Fruit fly (Drosophila melanogaster): Measurements from ENCODE around the gene CG34277.

CG34277 gene

dm6 chr3R:5412987-5413386 lies 43.6 kb downstream of the CG34277 start (continued):
- TF ChIP-seq CoRest (tag; optimal IDR thresholded peaks at IDR 0.05) (peak; percentile 58), C15 (GFP tag; IDR thresholded peaks at IDR 0.05) (0 out of 3 replicates have a peak, but pooled peaks have one; percentile 33), Hsf (GFP tag; optimal IDR thresholded peaks at IDR 0.05) (peak; percentile 52), CG6765 (GFP tag; optimal IDR thresholded peaks at IDR 0.05) (peak; percentile 45), Fer3 (tag; optimal IDR thresholded peaks at IDR 0.05) (peak; percentile 45), CG12219 (GFP tag; optimal IDR thresholded peaks at IDR 0.05) (no peak), Ada2b (GFP tag; IDR thresholded peaks at IDR 0.05) (no peak), Kr (GFP tag; optimal IDR thresholded peaks at IDR 0.05) (no peak), fd3F (GFP tag; optimal IDR thresholded peaks at IDR 0.05) (peak; percentile 25), CG18476 (GFP tag; optimal IDR thresholded peaks at IDR 0.05) (peak; percentile 37), Optix (GFP tag; IDR thresholded peaks at IDR 0.05) (no peak), CG12155 (GFP tag; optimal IDR thresholded peaks at IDR 0.05) (peak; percentile 10), az2 (GFP tag; optimal IDR thresholded peaks at IDR 0.05) (peak; percentile 19), CG13775 (GFP tag; optimal IDR thresholded peaks at IDR 0.05) (peak; percentile 54), Sry-β (GFP tag; optimal IDR thresholded peaks at IDR 0.05) (no peak), CG9817 (tag; optimal IDR thresholded peaks at IDR 0.05) (peak; percentile 8), fd64A (GFP tag; optimal IDR thresholded peaks at IDR 0.05) (no peak), Ssrp (tag; optimal IDR thresholded peaks at IDR 0.05) (no peak), gem (tag; optimal IDR thresholded peaks at IDR 0.05) (peak; percentile 68), H15 (GFP tag; IDR thresholded peaks at IDR 0.05) (no peak), CG8478 (optimal IDR thresholded peaks at IDR 0.05) (no peak), D19B (GFP tag; optimal IDR thresholded peaks at IDR 0.05) (no peak), CG11560 (tag; IDR thresholded peaks at IDR 0.05) (0 out of 3 replicates have a peak, but pooled peaks have one; percentile 21), pan (optimal IDR thresholded peaks at IDR 0.05) (no peak), pan (GFP tag; optimal IDR thresholded peaks at IDR 0.05 in 1 of 2, IDR thresholded peaks at IDR 0.05 in 1 of 2) (peak in 1 of 2 experiments; percentile 46), CG18599 (GFP tag; optimal IDR thresholded peaks at IDR 0.05) (peak; percentile 72), CG10431 (GFP tag; optimal IDR thresholded peaks at IDR 0.05) (no peak), CG2120 (GFP tag; optimal IDR thresholded peaks at IDR 0.05) (peak; percentile 69), CG6689 (GFP tag; IDR thresholded peaks at IDR 0.05) (no peak), row (GFP tag; IDR thresholded peaks at IDR 0.05) (peak; percentile 46), shn (GFP tag; optimal IDR thresholded peaks at IDR 0.05) (no peak), CG16815 (GFP tag; optimal IDR thresholded peaks at IDR 0.05) (peak; percentile 23), Dad (GFP tag; optimal IDR thresholded peaks at IDR 0.05) (no peak), ftz-f1 (GFP tag; optimal IDR thresholded peaks at IDR 0.05) (no peak), HLH3B (GFP tag; IDR thresholded peaks at IDR 0.05) (peak; percentile 23; the same call in 1 of the 2 replicates), ind (GFP tag; optimal IDR thresholded peaks at IDR 0.05) (peak; percentile 23), CG5180 (GFP tag; optimal IDR thresholded peaks at IDR 0.05) (peak; percentile 12), gsb-n (tag; optimal IDR thresholded peaks at IDR 0.05) (no peak), Ptx1 (GFP tag; IDR thresholded peaks at IDR 0.05) (no peak), CG4328 (GFP tag; optimal IDR thresholded peaks at IDR 0.05) (peak; percentile 26), lola (GFP tag; optimal IDR thresholded peaks at IDR 0.05) (no peak), oc (tag; optimal IDR thresholded peaks at IDR 0.05) (no peak), CG6683 (GFP tag; optimal IDR thresholded peaks at IDR 0.05) (no peak), CG15479 (GFP tag; optimal IDR thresholded peaks at IDR 0.05) (no peak), tio (GFP tag; optimal IDR thresholded peaks at IDR 0.05) (peak; percentile 35), CG13296 (GFP tag; optimal IDR thresholded peaks at IDR 0.05) (peak; percentile 63), CG30431 (GFP tag; optimal IDR thresholded peaks at IDR 0.05) (no peak), CG8765 (GFP tag; IDR thresholded peaks at IDR 0.05) (no peak), vfl (GFP tag; optimal IDR thresholded peaks at IDR 0.05) (no peak), BtbVII (GFP tag; optimal IDR thresholded peaks at IDR 0.05) (peak; percentile 29), gro (GFP tag; optimal IDR thresholded peaks at IDR 0.05) (no peak)
